Worm (Caenorhabditis elegans) whole organism, late embryonic: ENCODE data around the gene F13D12.5.

Source experiments
- hlh-30 ChIP-seq: sonication (generic microtip); optimal IDR thresholded peaks from 2 replicates; lab custom pipeline; 2017; ENCODE audit warnings: antibody characterized with exemption, missing genetic modification characterization, missing compliant biosample characterization; ENCODE audit not compliant: insufficient read depth
- pag-3 ChIP-seq: sonication (generic microtip); optimal IDR thresholded peaks from 2 replicates; lab custom pipeline; 2016; ENCODE audit warnings: missing compliant biosample characterization, missing genetic modification characterization, borderline replicate concordance
- pros-1 ChIP-seq: fragments of 150-350 bp; optimal IDR thresholded peaks from 2 replicates; lab custom pipeline; 2014; ENCODE audit warnings: missing biosample characterization, missing genetic modification reagents, missing genetic modification characterization
- unc-55 ChIP-seq: sonication (generic microtip); optimal IDR thresholded peaks from 2 replicates; lab custom pipeline; 2017; ENCODE audit warnings: missing biosample characterization, missing genetic modification reagents, missing genetic modification characterization

DNA sequence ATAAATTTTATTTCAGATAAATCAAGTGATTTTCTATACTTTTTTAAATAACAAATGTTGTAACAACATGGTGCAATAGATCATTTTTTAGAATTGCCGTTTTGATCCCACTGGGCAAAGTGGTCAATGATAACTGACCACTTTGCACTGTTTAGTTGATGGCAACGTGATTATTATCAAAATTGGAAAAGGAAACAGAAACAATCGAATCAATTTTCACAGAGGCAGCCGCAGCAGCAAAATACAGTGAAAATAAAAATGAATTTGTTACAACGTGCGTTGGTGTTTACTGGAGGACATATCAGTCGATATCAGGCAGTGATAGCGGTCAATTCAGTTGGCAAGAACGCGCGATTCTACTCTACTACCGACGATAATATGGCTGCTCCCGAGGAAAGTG lies 20.8 kb upstream of the F13D12.5 start, which contains the start of gene VF13D12L.3:
- no peak for TF ChIP-seq hlh-30 (tag; lab: Kevin White, UChicago)
- no peak for TF ChIP-seq pag-3
- no peak for TF ChIP-seq pros-1 (tag; lab: Kevin White, UChicago)
- TF ChIP-seq unc-55 (GFP tag; lab: Kevin White, UChicago): no peak
